Fruit fly (Drosophila melanogaster) whole organism, embryonic: Measurements from ENCODE around the gene MtnE.

ENCODE experiments used
- Asciz ChIP-seq: fragments of 200-800 bp; sonication (Bioruptor generic); optimal IDR thresholded peaks from 2 replicates; lab custom pipeline; 2017; ENCODE audit warnings: missing biosample characterization, mild to moderate bottlenecking, missing genetic modification characterization, missing genetic modification reagents
- Blimp-1 ChIP-seq: fragments of 200-800 bp; sonication (Bioruptor generic); optimal IDR thresholded peaks from 3 replicates; lab custom pipeline; 2018; ENCODE audit warnings: missing biosample characterization, missing genetic modification characterization, mild to moderate bottlenecking, moderate library complexity, missing genetic modification reagents
- BtbVII ChIP-seq: fragments of 200-800 bp; sonication (Bioruptor generic); optimal IDR thresholded peaks from 3 replicates; lab custom pipeline; 2017; ENCODE audit warnings: missing biosample characterization, mild to moderate bottlenecking, missing genetic modification characterization
- CG10209 ChIP-seq: fragments of 200-800 bp; sonication (Bioruptor generic); optimal IDR thresholded peaks from 3 replicates; lab custom pipeline; 2017; ENCODE audit warnings: missing biosample characterization, mild to moderate bottlenecking, missing genetic modification characterization, missing genetic modification reagents
- CG10959 ChIP-seq: fragments of 200-800 bp; sonication (Bioruptor generic); IDR thresholded peaks from 2 replicates; pipeline ENCODE4 v1.3.6; 2022; ENCODE audit warnings: missing biosample characterization, missing genetic modification characterization
- CG13123 ChIP-seq: fragments of 200-800 bp; sonication (Bioruptor generic); optimal IDR thresholded peaks from 2 replicates; lab custom pipeline; 2016; ENCODE audit warnings: missing biosample characterization, missing genetic modification characterization
- CG13287 ChIP-seq: fragments of 200-800 bp; sonication (Bioruptor generic); IDR thresholded peaks from 2 replicates; pipeline ENCODE4 v1.3.6; 2022; ENCODE audit warnings: missing biosample characterization, missing genetic modification characterization; ENCODE audit not compliant: partially characterized antibody
- CG13775 ChIP-seq: fragments of 200-800 bp; sonication (Bioruptor generic); optimal IDR thresholded peaks from 3 replicates; lab custom pipeline; 2017; ENCODE audit warnings: missing biosample characterization, mild to moderate bottlenecking, missing genetic modification characterization
- CG14441 ChIP-seq: fragments of 200-800 bp; sonication (Bioruptor generic); IDR thresholded peaks from 2 replicates; pipeline ENCODE4 v1.3.6; 2022; ENCODE audit warnings: missing biosample characterization, missing genetic modification characterization
- CG14667 ChIP-seq: fragments of 200-800 bp; sonication (Bioruptor generic); IDR thresholded peaks from 2 replicates; pipeline ENCODE4 v1.3.6; 2022; ENCODE audit warnings: missing biosample characterization, missing genetic modification characterization
- CG15601 ChIP-seq: fragments of 200-800 bp; sonication (Bioruptor generic); optimal IDR thresholded peaks from 3 replicates; lab custom pipeline; 2019; ENCODE audit warnings: missing biosample characterization, mild to moderate bottlenecking, missing genetic modification characterization, moderate library complexity
- CG1603 ChIP-seq: fragments of 200-800 bp; sonication (Bioruptor generic); optimal IDR thresholded peaks from 2 replicates; lab custom pipeline; 2019; ENCODE audit warnings: missing biosample characterization, mild to moderate bottlenecking, missing genetic modification characterization, moderate library complexity
- CG17385 ChIP-seq: fragments of 200-800 bp; sonication (Bioruptor generic); optimal IDR thresholded peaks from 3 replicates; lab custom pipeline; 2018; ENCODE audit warnings: missing biosample characterization, mild to moderate bottlenecking, missing genetic modification characterization
- CG18262 ChIP-seq: fragments of 200-800 bp; optimal IDR thresholded peaks from 3 replicates; lab custom pipeline; 2019; ENCODE audit warnings: missing biosample characterization, mild to moderate bottlenecking, missing genetic modification characterization, moderate library complexity
- CG18599 ChIP-seq: fragments of 200-800 bp; sonication (Bioruptor generic); optimal IDR thresholded peaks from 3 replicates; lab custom pipeline; 2017; ENCODE audit warnings: missing biosample characterization, missing genetic modification characterization, mild to moderate bottlenecking, moderate library complexity, missing genetic modification reagents
- CG31388 ChIP-seq: fragments of 200-800 bp; sonication (Bioruptor generic); optimal IDR thresholded peaks from 2 replicates; lab custom pipeline; 2016; ENCODE audit warnings: missing biosample characterization, missing genetic modification characterization
- CG31441 ChIP-seq: fragments of 200-800 bp; sonication (Bioruptor generic); IDR thresholded peaks from 2 replicates; pipeline ENCODE4 v1.3.6; 2022; ENCODE audit warnings: missing biosample characterization, missing genetic modification characterization
- CG32772 ChIP-seq: fragments of 200-800 bp; sonication (Bioruptor generic); IDR thresholded peaks from 2 replicates; pipeline ENCODE4 v1.3.6; 2022; ENCODE audit warnings: missing biosample characterization, missing genetic modification characterization
- CG3281 ChIP-seq: fragments of 200-800 bp; sonication (Bioruptor generic); optimal IDR thresholded peaks from 3 replicates; lab custom pipeline; 2017; ENCODE audit warnings: missing biosample characterization, mild to moderate bottlenecking, missing genetic modification characterization
- CG4730 ChIP-seq: fragments of 200-800 bp; sonication (Bioruptor generic); IDR thresholded peaks from 2 replicates; pipeline ENCODE4 v1.3.6; 2022; ENCODE audit warnings: missing biosample characterization, missing genetic modification characterization
- CG5180 ChIP-seq: fragments of 200-800 bp; sonication (Bioruptor generic); optimal IDR thresholded peaks from 3 replicates; lab custom pipeline; 2017; ENCODE audit warnings: missing biosample characterization, missing genetic modification characterization, mild to moderate bottlenecking, moderate library complexity, missing genetic modification reagents
- CG8765 ChIP-seq: fragments of 200-800 bp; sonication (Bioruptor generic); IDR thresholded peaks from 2 replicates; pipeline ENCODE4 v1.3.6; 2022; ENCODE audit warnings: missing biosample characterization, missing genetic modification characterization
- Dad ChIP-seq: fragments of 200-800 bp; sonication (Bioruptor generic); optimal IDR thresholded peaks from 3 replicates; lab custom pipeline; 2016; ENCODE audit warnings: missing biosample characterization, missing genetic modification characterization
- Deaf1 ChIP-seq: fragments of 200-800 bp; optimal IDR thresholded peaks from 3 replicates; lab custom pipeline; 2019; ENCODE audit warnings: missing biosample characterization, mild to moderate bottlenecking, missing genetic modification characterization, moderate library complexity
- Dip3 ChIP-seq: fragments of 200-800 bp; sonication (Bioruptor generic); optimal IDR thresholded peaks from 3 replicates; lab custom pipeline; 2016; ENCODE audit warnings: missing biosample characterization, missing genetic modification characterization
- Dref ChIP-seq: fragments of 200-800 bp; sonication (Bioruptor generic); IDR thresholded peaks from 2 replicates; pipeline ENCODE4 v1.3.6; 2022; ENCODE audit warnings: missing biosample characterization, missing genetic modification characterization
- Ets97D ChIP-seq: fragments of 200-800 bp; sonication (Bioruptor generic); optimal IDR thresholded peaks from 3 replicates; lab custom pipeline; 2016; ENCODE audit warnings: missing biosample characterization, missing genetic modification characterization
- Mrtf ChIP-seq: fragments of 200-800 bp; sonication (Bioruptor generic); IDR thresholded peaks from 3 replicates; pipeline ENCODE4 v1.3.6; 2022; ENCODE audit warnings: missing biosample characterization, missing genetic modification characterization
- NfI ChIP-seq: fragments of 200-800 bp; sonication (Bioruptor generic); optimal IDR thresholded peaks from 3 replicates; lab custom pipeline; 2018; ENCODE audit warnings: missing biosample characterization, mild to moderate bottlenecking, missing genetic modification characterization, moderate library complexity
- Ravus ChIP-seq: fragments of 200-800 bp; sonication (Bioruptor generic); IDR thresholded peaks from 2 replicates; pipeline ENCODE4 v1.3.6; 2022; ENCODE audit warnings: missing biosample characterization, missing genetic modification characterization
- Spps ChIP-seq: fragments of 200-800 bp; sonication (Bioruptor generic); optimal IDR thresholded peaks from 2 replicates; lab custom pipeline; 2018; ENCODE audit warnings: missing biosample characterization, mild to moderate bottlenecking, missing genetic modification characterization
- Stat92E ChIP-seq, 3 experiments: fragments of >200 bp in 2 of 3; fragments of 200-800 bp in 1 of 3; sonication (Bioruptor generic) in 1 of 3; optimal IDR thresholded peaks; 2 replicates each; lab custom pipeline; 2017 to 2019; ENCODE audit warnings: missing biosample characterization in 3 of 3, missing genetic modification characterization in 3 of 3, mild to moderate bottlenecking in 1 of 3, moderate library complexity in 1 of 3
- al ChIP-seq: fragments of 200-800 bp; sonication (Bioruptor generic); IDR thresholded peaks from 2 replicates; pipeline ENCODE4 v1.3.6; 2022; ENCODE audit warnings: missing biosample characterization, missing genetic modification characterization
- chm ChIP-seq: fragments of 200-800 bp; sonication (Bioruptor generic); IDR thresholded peaks from 2 replicates; pipeline ENCODE4 v1.3.6; 2022; ENCODE audit warnings: missing biosample characterization, missing genetic modification characterization
- dysf ChIP-seq: fragments of 200-800 bp; sonication (Bioruptor generic); IDR thresholded peaks from 3 replicates; pipeline ENCODE4 v1.3.6; 2022; ENCODE audit warnings: missing biosample characterization, missing genetic modification characterization
- emc ChIP-seq: fragments of 200-800 bp; sonication (Bioruptor generic); optimal IDR thresholded peaks from 2 replicates; lab custom pipeline; 2016; ENCODE audit warnings: missing biosample characterization, missing genetic modification characterization
- eve ChIP-seq, 2 experiments: fragments of >200 bp; optimal IDR thresholded peaks; 2 replicates each; lab custom pipeline; 2017; ENCODE audit warnings: missing biosample characterization in 2 of 2, missing genetic modification characterization in 2 of 2
- eyg ChIP-seq: fragments of 200-800 bp; sonication (Bioruptor generic); optimal IDR thresholded peaks from 3 replicates; lab custom pipeline; 2016; ENCODE audit warnings: missing biosample characterization, missing genetic modification characterization
- gcm2 ChIP-seq: fragments of 200-800 bp; sonication (Bioruptor generic); optimal IDR thresholded peaks from 2 replicates; lab custom pipeline; 2016; ENCODE audit warnings: missing biosample characterization, missing genetic modification characterization
- gsb ChIP-seq: fragments of 200-800 bp; sonication (Bioruptor generic); IDR thresholded peaks from 2 replicates; pipeline ENCODE4 v1.3.6; 2022; ENCODE audit warnings: missing biosample characterization, missing genetic modification characterization
- hb ChIP-seq: fragments of 200-800 bp; sonication (Bioruptor generic); IDR thresholded peaks from 3 replicates; pipeline ENCODE4 v1.3.6; 2022; ENCODE audit warnings: missing biosample characterization, missing genetic modification characterization; ENCODE audit not compliant: partially characterized antibody
- klu ChIP-seq: fragments of 200-800 bp; sonication (Bioruptor generic); IDR thresholded peaks from 2 replicates; pipeline ENCODE4 v1.3.6; 2022; ENCODE audit warnings: missing biosample characterization, missing genetic modification characterization
- lola ChIP-seq, 3 experiments: fragments of >200 bp in 2 of 3; fragments of 200-800 bp in 1 of 3; sonication (Bioruptor generic) in 1 of 3; optimal IDR thresholded peaks; 2 replicates each; lab custom pipeline; 2017 to 2019; ENCODE audit warnings: missing biosample characterization in 3 of 3, missing genetic modification characterization in 3 of 3, mild to moderate bottlenecking in 1 of 3, moderate library complexity in 1 of 3
- nom ChIP-seq: fragments of 200-800 bp; sonication (Bioruptor generic); optimal IDR thresholded peaks from 2 replicates; lab custom pipeline; 2017; ENCODE audit warnings: missing biosample characterization, missing genetic modification characterization, mild to moderate bottlenecking, moderate library complexity, missing genetic modification reagents
- otp ChIP-seq: fragments of 200-800 bp; sonication (Bioruptor generic); IDR thresholded peaks from 3 replicates; pipeline ENCODE4, ENCODE4 v1.3.6; 2022; ENCODE audit warnings: missing biosample characterization, missing genetic modification characterization
- p53 ChIP-seq: fragments of 200-800 bp; sonication (Bioruptor generic); optimal IDR thresholded peaks from 2 replicates; lab custom pipeline; 2016; ENCODE audit warnings: missing biosample characterization, missing genetic modification characterization
- pfk ChIP-seq: fragments of 200-800 bp; sonication (Bioruptor generic); optimal IDR thresholded peaks from 2 replicates; lab custom pipeline; 2018; ENCODE audit warnings: missing biosample characterization, mild to moderate bottlenecking, missing genetic modification characterization, moderate library complexity
- pzg ChIP-seq: fragments of 200-800 bp; sonication (Bioruptor generic); optimal IDR thresholded peaks from 3 replicates; lab custom pipeline; 2018; ENCODE audit warnings: missing biosample characterization, mild to moderate bottlenecking, missing genetic modification characterization, moderate library complexity
- ranshi ChIP-seq: fragments of 200-800 bp; sonication (Bioruptor generic); IDR thresholded peaks from 2 replicates; pipeline ENCODE4 v1.3.6; 2022; ENCODE audit warnings: missing biosample characterization, missing genetic modification characterization
- rib ChIP-seq: fragments of 200-800 bp; sonication (Bioruptor generic); IDR thresholded peaks from 2 replicates; pipeline ENCODE4 v1.3.6; 2022; ENCODE audit warnings: missing biosample characterization, missing genetic modification characterization
- z ChIP-seq: fragments of 200-800 bp; sonication (Bioruptor generic); IDR thresholded peaks from 3 replicates; pipeline ENCODE4 v1.3.6; 2022; ENCODE audit warnings: missing biosample characterization, missing genetic modification characterization

The MtnE gene

DNA sequence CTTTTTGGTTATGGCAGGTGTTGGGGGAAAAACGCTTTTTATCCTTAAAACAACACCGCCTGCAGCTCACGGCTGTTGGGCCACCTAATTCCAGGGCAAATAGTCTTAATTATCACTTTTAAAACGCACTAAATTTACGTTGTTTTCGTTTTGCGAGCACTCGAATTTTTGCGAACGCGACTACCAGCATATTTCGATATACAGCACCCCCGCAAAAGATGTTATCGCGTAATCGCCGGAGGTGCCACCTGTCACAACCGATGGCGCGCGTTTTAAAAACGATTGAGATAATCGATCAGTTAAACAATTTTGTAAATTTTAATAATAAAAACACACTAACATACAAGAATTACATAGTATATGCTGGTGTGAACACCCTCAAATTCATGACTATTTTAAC, 17.6 kb upstream of the MtnE start, which contains the start of gene Stat92E (continued):
- TF ChIP-seq Blimp-1 (GFP tag; lab: Kevin White, UChicago) (no peak), Ets97D (no peak), CG1603 (tag; lab: Kevin White, UChicago) (peak; percentile 28), CG4730 (GFP tag; lab: Robert Waterston, UW) (no peak), CG13287 (GFP tag; lab: Robert Waterston, UW) (peak; percentile 10; the same call in 1 of the 2 replicates), CG32772 (GFP tag; lab: Robert Waterston, UW) (no peak), Stat92E (GFP tag; optimal IDR thresholded peaks at IDR 0.05; lab: Kevin White, UChicago) (no peak), CG17385 (no peak), CG10959 (GFP tag; lab: Robert Waterston, UW) (no peak), BtbVII (no peak), CG5180 (GFP tag; lab: Kevin White, UChicago) (no peak), ranshi (GFP tag; lab: Robert Waterston, UW) (no peak), CG18599 (GFP tag; lab: Kevin White, UChicago) (no peak), nom (GFP tag; lab: Kevin White, UChicago) (no peak), hb (GFP tag; lab: Robert Waterston, UW) (no peak), gsb (GFP tag; lab: Robert Waterston, UW) (no peak), eve (GFP tag; optimal IDR thresholded peaks at IDR 0.05; lab: Kevin White, UChicago) (peak in 1 of 2 experiments; percentile 60), Dip3 (GFP tag; lab: Kevin White, UChicago) (no peak), Ravus (no peak), CG31388 (GFP tag; lab: Kevin White, UChicago) (no peak), p53 (GFP tag; lab: Kevin White, UChicago) (no peak), CG31441 (no peak), Mrtf (GFP tag; lab: Robert Waterston, UW) (no peak), CG13775 (GFP tag; lab: Kevin White, UChicago) (no peak), chm (GFP tag; lab: Robert Waterston, UW) (no peak), lola (GFP tag; optimal IDR thresholded peaks at IDR 0.05; lab: Kevin White, UChicago) (no peak), emc (GFP tag; lab: Kevin White, UChicago) (no peak), al (GFP tag; lab: Robert Waterston, UW) (no peak), Spps (tag; lab: Kevin White, UChicago) (no peak), pzg (peak; percentile 64), NfI (GFP tag; lab: Kevin White, UChicago) (no peak), CG14667 (no peak), CG3281 (no peak), CG13123 (GFP tag; lab: Kevin White, UChicago) (no peak), CG15601 (tag; lab: Kevin White, UChicago) (no peak), CG18262 (tag; lab: Kevin White, UChicago) (no peak), Asciz (GFP tag; lab: Kevin White, UChicago) (no peak), Dref (GFP tag; lab: Robert Waterston, UW) (peak; percentile 83), gcm2 (GFP tag; lab: Kevin White, UChicago) (no peak), CG10209 (no peak), otp (no peak), CG14441 (GFP tag; lab: Robert Waterston, UW) (no peak), Dad (GFP tag; lab: Kevin White, UChicago) (no peak), eyg (GFP tag; lab: Kevin White, UChicago) (no peak), dysf (GFP tag; lab: Robert Waterston, UW) (0 out of 3 replicates have a peak, but pooled peaks have one; percentile 6), z (GFP tag; lab: Robert Waterston, UW) (no peak), rib (GFP tag; lab: Robert Waterston, UW) (no peak), klu (GFP tag; lab: Robert Waterston, UW) (peak; percentile 56; the same call in 1 of the 2 replicates), pfk (GFP tag; lab: Kevin White, UChicago) (no peak), CG8765 (GFP tag; lab: Robert Waterston, UW) (no peak), Deaf1 (no peak)
